Worm (Caenorhabditis elegans): ENCODE results near the gene F44E5.5.

ce11 chrII:11727438-11727837, 32.0 kb upstream of the F44E5.5 start:
- TF ChIP-seq hmg-4 (GFP tag; optimal IDR thresholded peaks at IDR 0.05) (no peak), ceh-13 (GFP tag; optimal IDR thresholded peaks at IDR 0.05) (no peak), flt-1 (GFP tag; IDR thresholded peaks at IDR 0.05) (no peak), ama-1 (optimal IDR thresholded peaks at IDR 0.05) (no peak), ceh-36 (tag; optimal IDR thresholded peaks at IDR 0.05) (no peak), pes-1 (GFP tag; IDR thresholded peaks at IDR 0.05) (no peak), hmbx-1 (tag; optimal IDR thresholded peaks at IDR 0.05) (no peak), tra-4 (tag; optimal IDR thresholded peaks at IDR 0.05) (no peak)
